Fruit fly (Drosophila melanogaster) whole organism, embryonic: ENCODE measurements around the gene vari.
A peak's percentile ranks its signal among the peaks of the same experiment; 100 is the strongest.

Source experiments
- Blimp-1 ChIP-seq: fragments of 200-800 bp; sonication (Bioruptor generic); optimal IDR thresholded peaks from 3 replicates; lab custom pipeline; 2018; ENCODE audit warnings: missing biosample characterization, missing genetic modification characterization, mild to moderate bottlenecking, moderate library complexity, missing genetic modification reagents
- CG10543 ChIP-seq: fragments of 200-800 bp; sonication (Bioruptor generic); optimal IDR thresholded peaks from 3 replicates; lab custom pipeline; 2017; ENCODE audit warnings: missing biosample characterization, mild to moderate bottlenecking, missing genetic modification characterization, moderate library complexity
- CG11398 ChIP-seq: fragments of 200-800 bp; sonication (Bioruptor generic); optimal IDR thresholded peaks from 2 replicates; lab custom pipeline; 2016; ENCODE audit warnings: missing biosample characterization, missing genetic modification characterization
- CG13287 ChIP-seq: fragments of 200-800 bp; sonication (Bioruptor generic); IDR thresholded peaks from 2 replicates; pipeline ENCODE4 v1.3.6; 2022; ENCODE audit warnings: missing biosample characterization, missing genetic modification characterization; ENCODE audit not compliant: partially characterized antibody
- CG14050 ChIP-seq: fragments of 200-800 bp; sonication (Bioruptor generic); IDR thresholded peaks from 3 replicates; pipeline ENCODE4 v1.3.6; 2022; ENCODE audit warnings: missing biosample characterization, missing genetic modification characterization
- CG16815 ChIP-seq: fragments of 200-800 bp; sonication (Bioruptor generic); optimal IDR thresholded peaks from 3 replicates; lab custom pipeline; 2017; ENCODE audit warnings: missing biosample characterization, mild to moderate bottlenecking, missing genetic modification characterization
- CG17912 ChIP-seq: fragments of 200-800 bp; sonication (Bioruptor generic); optimal IDR thresholded peaks from 2 replicates; lab custom pipeline; 2018; ENCODE audit warnings: missing biosample characterization, mild to moderate bottlenecking, missing genetic modification characterization
- CG18011 ChIP-seq: fragments of 200-800 bp; sonication (Bioruptor generic); optimal IDR thresholded peaks from 2 replicates; lab custom pipeline; 2017; ENCODE audit warnings: missing biosample characterization, missing genetic modification characterization, mild to moderate bottlenecking, moderate library complexity, missing genotype
- CG2199 ChIP-seq: fragments of 200-800 bp; sonication (Bioruptor generic); IDR thresholded peaks from 3 replicates; pipeline ENCODE4 v1.3.6; 2022; ENCODE audit warnings: missing biosample characterization, missing genetic modification characterization
- CG3065 ChIP-seq: fragments of 200-800 bp; sonication (Bioruptor generic); optimal IDR thresholded peaks from 2 replicates; lab custom pipeline; 2016; ENCODE audit warnings: missing biosample characterization, missing genetic modification characterization
- CG31224 ChIP-seq: fragments of 200-800 bp; sonication (Bioruptor generic); IDR thresholded peaks from 2 replicates; pipeline ENCODE4 v1.3.6; 2022; ENCODE audit warnings: missing biosample characterization, missing genetic modification characterization
- CG31441 ChIP-seq: fragments of 200-800 bp; sonication (Bioruptor generic); IDR thresholded peaks from 2 replicates; pipeline ENCODE4 v1.3.6; 2022; ENCODE audit warnings: missing biosample characterization, missing genetic modification characterization
- CG32767 ChIP-seq: fragments of 200-800 bp; sonication (Bioruptor generic); IDR thresholded peaks from 2 replicates; pipeline ENCODE4 v1.3.6; 2022; ENCODE audit warnings: missing biosample characterization, missing genetic modification characterization
- CG33557 ChIP-seq: fragments of 200-800 bp; sonication (Bioruptor generic); optimal IDR thresholded peaks from 2 replicates; lab custom pipeline; 2019; ENCODE audit warnings: missing biosample characterization, mild to moderate bottlenecking, missing genetic modification characterization, moderate library complexity
- CG4360 ChIP-seq: fragments of 200-800 bp; sonication (Bioruptor generic); IDR thresholded peaks from 2 replicates; pipeline ENCODE4 v1.3.6; 2022; ENCODE audit warnings: missing biosample characterization, missing genetic modification characterization
- CG6813 ChIP-seq: fragments of 200-800 bp; sonication (Bioruptor generic); optimal IDR thresholded peaks from 2 replicates; lab custom pipeline; 2017; ENCODE audit warnings: missing biosample characterization, missing genetic modification characterization, mild to moderate bottlenecking, moderate library complexity, missing genetic modification reagents
- CG8359 ChIP-seq: fragments of 200-800 bp; sonication (Bioruptor generic); optimal IDR thresholded peaks from 2 replicates; lab custom pipeline; 2017; ENCODE audit warnings: missing biosample characterization, mild to moderate bottlenecking, missing genetic modification characterization, borderline replicate concordance
- CG9215 ChIP-seq: fragments of 200-800 bp; sonication (Bioruptor generic); IDR thresholded peaks from 2 replicates; pipeline ENCODE4 v1.3.6; 2022; ENCODE audit warnings: missing biosample characterization, missing genetic modification characterization
- Camta ChIP-seq: fragments of 200-800 bp; sonication (Bioruptor generic); optimal IDR thresholded peaks from 2 replicates; lab custom pipeline; 2016; ENCODE audit warnings: missing biosample characterization, missing genetic modification characterization
- Ets97D ChIP-seq: fragments of 200-800 bp; sonication (Bioruptor generic); optimal IDR thresholded peaks from 3 replicates; lab custom pipeline; 2016; ENCODE audit warnings: missing biosample characterization, missing genetic modification characterization
- MBD-R2 ChIP-seq: fragments of 200-800 bp; sonication (Bioruptor generic); IDR thresholded peaks from 2 replicates; pipeline ENCODE4 v1.3.6; 2022; ENCODE audit warnings: missing biosample characterization, missing genetic modification characterization
- Myb ChIP-seq: fragments of 200-800 bp; sonication (Bioruptor generic); optimal IDR thresholded peaks from 2 replicates; lab custom pipeline; 2016; ENCODE audit warnings: missing biosample characterization, missing genetic modification characterization
- NC2β ChIP-seq: fragments of 200-800 bp; sonication (Bioruptor generic); optimal IDR thresholded peaks from 2 replicates; lab custom pipeline; 2016; ENCODE audit warnings: missing biosample characterization, missing genetic modification characterization
- Rx ChIP-seq: fragments of 200-800 bp; sonication (Bioruptor generic); IDR thresholded peaks from 2 replicates; pipeline ENCODE4 v1.3.6; 2022; ENCODE audit warnings: missing biosample characterization, missing genetic modification characterization
- Six4 ChIP-seq: fragments of 200-800 bp; sonication (Bioruptor generic); optimal IDR thresholded peaks from 2 replicates; lab custom pipeline; 2016; ENCODE audit warnings: missing biosample characterization, missing genetic modification characterization
- Stat92E ChIP-seq, 3 experiments: fragments of >200 bp in 2 of 3; fragments of 200-800 bp in 1 of 3; sonication (Bioruptor generic) in 1 of 3; optimal IDR thresholded peaks; 2 replicates each; lab custom pipeline; 2017 to 2019; ENCODE audit warnings: missing biosample characterization in 3 of 3, missing genetic modification characterization in 3 of 3, mild to moderate bottlenecking in 1 of 3, moderate library complexity in 1 of 3
- abd-A ChIP-seq: fragments of 200-800 bp; sonication (Bioruptor generic); optimal IDR thresholded peaks from 3 replicates; lab custom pipeline; 2019; ENCODE audit warnings: missing biosample characterization, mild to moderate bottlenecking, missing genetic modification characterization, moderate library complexity
- cg ChIP-seq: fragments of 200-800 bp; sonication (Bioruptor generic); optimal IDR thresholded peaks from 3 replicates; lab custom pipeline; 2019; ENCODE audit warnings: missing biosample characterization, mild to moderate bottlenecking, missing genetic modification characterization, moderate library complexity
- dm ChIP-seq: fragments of 200-800 bp; sonication (Bioruptor generic); optimal IDR thresholded peaks from 3 replicates; lab custom pipeline; 2016; ENCODE audit warnings: missing biosample characterization, missing genetic modification characterization
- dysf ChIP-seq: fragments of 200-800 bp; sonication (Bioruptor generic); IDR thresholded peaks from 3 replicates; pipeline ENCODE4 v1.3.6; 2022; ENCODE audit warnings: missing biosample characterization, missing genetic modification characterization
- grau ChIP-seq: fragments of 200-800 bp; optimal IDR thresholded peaks from 3 replicates; lab custom pipeline; 2019; ENCODE audit warnings: missing biosample characterization, mild to moderate bottlenecking, missing genetic modification characterization, moderate library complexity
- gsb ChIP-seq: fragments of 200-800 bp; sonication (Bioruptor generic); IDR thresholded peaks from 2 replicates; pipeline ENCODE4 v1.3.6; 2022; ENCODE audit warnings: missing biosample characterization, missing genetic modification characterization
- hth ChIP-seq: fragments of >200 bp; optimal IDR thresholded peaks from 2 replicates; lab custom pipeline; 2017; ENCODE audit warnings: inconsistent platforms
- kay ChIP-seq: fragments of 200-800 bp; sonication (Bioruptor generic); optimal IDR thresholded peaks from 2 replicates; lab custom pipeline; 2016; ENCODE audit warnings: missing biosample characterization, missing genetic modification characterization
- nau ChIP-seq: fragments of 200-800 bp; sonication (Bioruptor generic); optimal IDR thresholded peaks from 3 replicates; lab custom pipeline; 2017; ENCODE audit warnings: missing biosample characterization, mild to moderate bottlenecking, missing genetic modification characterization, missing genetic modification reagents
- nom ChIP-seq: fragments of 200-800 bp; sonication (Bioruptor generic); optimal IDR thresholded peaks from 2 replicates; lab custom pipeline; 2017; ENCODE audit warnings: missing biosample characterization, missing genetic modification characterization, mild to moderate bottlenecking, moderate library complexity, missing genetic modification reagents
- pb ChIP-seq: fragments of 200-800 bp; sonication (Bioruptor generic); optimal IDR thresholded peaks from 3 replicates; lab custom pipeline; 2016; ENCODE audit warnings: missing biosample characterization, missing genetic modification characterization
- pros ChIP-seq: fragments of 200-800 bp; sonication (Bioruptor generic); optimal IDR thresholded peaks from 3 replicates; lab custom pipeline; 2019; ENCODE audit warnings: missing biosample characterization, mild to moderate bottlenecking, missing genetic modification characterization, moderate library complexity
- psq ChIP-seq: fragments of 200-800 bp; sonication (Bioruptor generic); optimal IDR thresholded peaks from 2 replicates; lab custom pipeline; 2017; ENCODE audit warnings: missing biosample characterization, missing genetic modification characterization
- sna ChIP-seq: fragments of 200-800 bp; sonication (Bioruptor generic); IDR thresholded peaks from 2 replicates; pipeline ENCODE4 v1.3.6; 2022; ENCODE audit warnings: missing biosample characterization, missing genetic modification characterization; ENCODE audit not compliant: partially characterized antibody
- tio ChIP-seq: fragments of 200-800 bp; sonication (Bioruptor generic); optimal IDR thresholded peaks from 2 replicates; lab custom pipeline; 2017; ENCODE audit warnings: missing biosample characterization, missing genetic modification characterization, inconsistent platforms
- tna ChIP-seq: fragments of 200-800 bp; sonication (Bioruptor generic); IDR thresholded peaks from 2 replicates; pipeline ENCODE4 v1.3.6; 2022; ENCODE audit warnings: missing biosample characterization, missing genetic modification characterization; ENCODE audit not compliant: partially characterized antibody
- vnd ChIP-seq: fragments of 200-800 bp; sonication (Bioruptor generic); IDR thresholded peaks from 3 replicates; pipeline ENCODE4 v1.3.6; 2022; ENCODE audit warnings: missing biosample characterization, missing genetic modification characterization; ENCODE audit not compliant: partially characterized antibody
- vvl ChIP-seq: fragments of 200-800 bp; sonication (Bioruptor generic); IDR thresholded peaks from 2 replicates; pipeline ENCODE4 v1.3.6; 2022; ENCODE audit warnings: missing biosample characterization, missing genetic modification characterization

Gene vari

DNA sequence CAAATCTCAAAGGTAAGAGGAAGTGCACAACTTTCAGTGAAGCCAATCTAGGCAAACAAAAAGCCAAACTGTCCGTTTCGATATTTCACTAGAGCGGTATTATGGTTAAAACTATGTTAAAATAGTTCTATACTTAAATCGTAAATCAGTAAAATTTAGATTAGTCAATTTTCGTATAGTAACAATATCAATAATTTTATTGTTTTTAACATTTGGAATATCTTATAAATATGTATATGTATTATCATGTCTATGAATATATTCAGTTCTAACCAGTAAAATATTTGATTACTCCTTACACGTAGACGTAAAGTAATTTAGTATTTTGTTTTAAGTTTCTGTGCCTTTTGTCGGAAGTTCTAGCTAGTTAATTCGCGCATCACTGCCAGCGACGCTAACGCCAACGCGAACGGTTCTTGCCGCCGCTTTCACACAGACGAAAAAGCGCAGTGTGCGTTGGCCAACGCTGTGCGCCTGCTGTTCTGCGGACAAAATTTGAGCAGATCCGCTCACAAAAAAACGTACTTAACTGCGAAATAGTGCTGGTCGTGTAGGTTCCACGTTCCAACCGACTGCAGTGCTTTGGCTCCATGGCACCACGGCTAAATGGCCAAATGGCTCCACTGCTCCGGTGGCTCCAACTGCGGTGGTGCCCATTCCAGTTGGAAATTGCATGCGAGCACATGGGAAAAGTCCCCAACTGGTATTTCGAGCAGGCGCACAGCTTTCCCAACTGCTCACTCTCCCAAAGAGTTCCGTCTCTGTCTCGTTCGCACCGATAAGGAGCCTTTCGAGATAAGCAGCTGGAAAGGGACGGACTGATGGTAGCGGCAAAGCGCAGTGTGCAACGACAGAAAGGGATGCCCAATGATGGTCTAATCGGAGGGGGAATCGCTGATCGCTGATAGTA is 26.6 kb upstream of the vari start (continued):
- 0 out of 2 replicates have a peak, but pooled peaks have one; percentile 31 for TF ChIP-seq CG4360 (GFP tag; lab: Robert Waterston, UW)
- TF ChIP-seq Rx (GFP tag; lab: Robert Waterston, UW), result no peak
- peak; percentile 59; the same call in 1 of the 2 replicates for TF ChIP-seq CG31441
- peak; percentile 95 for TF ChIP-seq CG2199 (GFP tag; lab: Robert Waterston, UW)
- no peak for TF ChIP-seq CG11398 (GFP tag; lab: Kevin White, UChicago)
- TF ChIP-seq, all 482 proteins: peak for 182

DNA sequence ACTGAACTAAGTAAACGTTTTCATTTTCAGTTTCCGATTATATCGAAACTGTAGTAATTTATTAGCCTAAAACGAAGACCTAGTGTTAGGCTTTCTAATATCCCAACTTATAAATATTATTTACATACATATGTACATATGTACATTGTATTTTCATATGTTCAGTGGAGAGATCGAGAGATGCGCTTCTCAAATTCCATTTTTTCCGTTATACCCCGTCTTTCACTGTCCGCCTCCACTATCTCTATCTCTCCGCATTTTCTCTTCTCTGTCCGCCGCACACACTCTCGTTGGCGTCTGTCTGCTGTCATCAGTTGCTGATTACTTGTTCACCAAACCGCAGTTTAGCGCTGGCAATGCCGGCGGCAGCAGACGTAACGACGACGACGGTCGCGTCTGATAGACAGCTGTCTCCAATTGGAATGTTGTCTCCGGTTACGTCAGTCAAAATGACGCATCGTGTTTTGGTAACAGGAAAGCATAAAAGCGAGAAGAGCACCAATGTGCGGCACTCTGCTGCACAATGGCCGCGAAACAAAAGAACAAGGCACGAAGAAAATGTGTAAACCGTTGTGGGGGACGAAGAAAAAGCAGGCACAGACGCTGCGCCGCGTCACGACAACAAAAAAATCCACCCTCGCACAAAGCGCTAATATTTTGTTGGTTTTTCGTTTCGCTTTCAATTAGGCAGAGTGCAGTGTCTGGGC is 25.8 kb upstream of the vari start, which contains the start of gene CG9331:
CG9331 (plus strand) TSS at position 340 of the 707 bp plus-strand sequence.
- TF ChIP-seq CG32767, result peak; percentile 60; the same call in 1 of the 2 replicates
- TF ChIP-seq cg (GFP tag; lab: Kevin White, UChicago), result peak; percentile 38
- no peak for TF ChIP-seq CG18011
- peak; percentile 66 for TF ChIP-seq CG10543 (GFP tag; lab: Kevin White, UChicago)
- TF ChIP-seq pb, result peak; percentile 21
- TF ChIP-seq CG14050, result no peak
- TF ChIP-seq Blimp-1, result peak; percentile 76
- peak; percentile 36; the same call in 1 of the 2 replicates for TF ChIP-seq vvl (GFP tag; lab: Robert Waterston, UW)
- TF ChIP-seq CG2199 (GFP tag; lab: Robert Waterston, UW), result 0 out of 3 replicates have a peak, but pooled peaks have one; percentile 44
- peak; percentile 24; the same call in 1 of the 2 replicates for TF ChIP-seq MBD-R2
- TF ChIP-seq nom (GFP tag; lab: Kevin White, UChicago), result peak; percentile 22
- TF ChIP-seq CG31224 (GFP tag; lab: Robert Waterston, UW), result peak; percentile 100
- peak; percentile 46; the same call in 1 of the 2 replicates for TF ChIP-seq tna
- TF ChIP-seq CG8359 (GFP tag; lab: Kevin White, UChicago), result no peak
- peak; percentile 92 for TF ChIP-seq abd-A
- TF ChIP-seq CG17912 (GFP tag; lab: Kevin White, UChicago), result peak; percentile 51
- peak; percentile 56; the same call in 1 of the 3 replicates for TF ChIP-seq vnd (GFP tag; lab: Robert Waterston, UW)
- peak; percentile 24 for TF ChIP-seq nau
- peak; percentile 84 for TF ChIP-seq CG9215
- peak; percentile 96 for TF ChIP-seq pros (GFP tag; lab: Kevin White, UChicago)
- peak; percentile 54; the same call in 1 of the 2 replicates for TF ChIP-seq sna (GFP tag; lab: Robert Waterston, UW)
- TF ChIP-seq Ets97D, result no peak
- no peak for TF ChIP-seq hth (lab: Kevin White, UChicago)
- no peak for TF ChIP-seq CG3065 (GFP tag; lab: Kevin White, UChicago)
- TF ChIP-seq CG13287, result peak; percentile 33; the same call in 1 of the 2 replicates
- TF ChIP-seq tio, result no peak
- no peak for TF ChIP-seq gsb (GFP tag; lab: Robert Waterston, UW)
- no peak for TF ChIP-seq CG33557 (GFP tag; lab: Kevin White, UChicago)
- TF ChIP-seq psq (GFP tag; lab: Kevin White, UChicago), result peak; percentile 45
- no peak for TF ChIP-seq Myb (GFP tag; lab: Kevin White, UChicago)
- TF ChIP-seq Camta (GFP tag; lab: Kevin White, UChicago), result no peak
- peak; percentile 54 for TF ChIP-seq grau
- TF ChIP-seq Six4 (GFP tag; lab: Kevin White, UChicago), result no peak
- no peak for TF ChIP-seq dysf (GFP tag; lab: Robert Waterston, UW)
- TF ChIP-seq NC2β, result no peak
- TF ChIP-seq CG6813 (GFP tag; lab: Kevin White, UChicago), result peak; percentile 38
- TF ChIP-seq kay (GFP tag; lab: Kevin White, UChicago), result peak; percentile 47
- peak; percentile 3 for TF ChIP-seq dm (GFP tag; lab: Kevin White, UChicago)
- TF ChIP-seq CG16815 (GFP tag; lab: Kevin White, UChicago), result no peak
- TF ChIP-seq Stat92E (GFP tag; optimal IDR thresholded peaks at IDR 0.05; lab: Kevin White, UChicago), result peak in 1 of 3 experiments; percentile 72
